Fruit fly (Drosophila melanogaster) S2 (cell line): ENCODE results near the gene ImpL1.

ENCODE experiments used
- CG8478 ChIP-seq: fragments of >200 bp; optimal IDR thresholded peaks from 2 replicates; lab custom pipeline; 2018
- CTCF ChIP-seq, 2 experiments: fragments of >200 bp; optimal IDR thresholded peaks; 2 replicates each; lab custom pipeline; 2018

- no peak for TF ChIP-seq CG8478 (lab: Kevin White, UChicago)
- no peak for TF ChIP-seq CTCF (optimal IDR thresholded peaks at IDR 0.05; lab: Kevin White, UChicago)
Measured at dm6 chr3L:13348733-13349132, 33.8 kb upstream of the ImpL1 start, which contains the start of gene CG17687.
